Fruit fly (Drosophila melanogaster) whole organism: Measurements from ENCODE around the gene CG14414.

Source experiments
- CG8478 ChIP-seq: fragments of >200 bp; optimal IDR thresholded peaks from 2 replicates; lab custom pipeline; 2018; ENCODE audit warnings: inconsistent platforms
- Dll ChIP-seq: fragments of >200 bp; optimal IDR thresholded peaks from 2 replicates; lab custom pipeline; 2017
- EcR ChIP-seq, 2 experiments: fragments of >200 bp; optimal IDR thresholded peaks; 2 replicates each; lab custom pipeline; 2017; ENCODE audit warnings: missing biosample characterization in 2 of 2, missing genetic modification characterization in 2 of 2, missing genetic modification reagents in 2 of 2
- pan ChIP-seq: fragments of >200 bp; optimal IDR thresholded peaks from 2 replicates; lab custom pipeline; 2017
- psq ChIP-seq: fragments of >200 bp; optimal IDR thresholded peaks from 2 replicates; lab custom pipeline; 2017
- usp ChIP-seq: fragments of >200 bp; optimal IDR thresholded peaks from 2 replicates; lab custom pipeline; 2017; ENCODE audit warnings: missing biosample characterization, missing genetic modification characterization, mixed read lengths

Gene CG14414

DNA sequence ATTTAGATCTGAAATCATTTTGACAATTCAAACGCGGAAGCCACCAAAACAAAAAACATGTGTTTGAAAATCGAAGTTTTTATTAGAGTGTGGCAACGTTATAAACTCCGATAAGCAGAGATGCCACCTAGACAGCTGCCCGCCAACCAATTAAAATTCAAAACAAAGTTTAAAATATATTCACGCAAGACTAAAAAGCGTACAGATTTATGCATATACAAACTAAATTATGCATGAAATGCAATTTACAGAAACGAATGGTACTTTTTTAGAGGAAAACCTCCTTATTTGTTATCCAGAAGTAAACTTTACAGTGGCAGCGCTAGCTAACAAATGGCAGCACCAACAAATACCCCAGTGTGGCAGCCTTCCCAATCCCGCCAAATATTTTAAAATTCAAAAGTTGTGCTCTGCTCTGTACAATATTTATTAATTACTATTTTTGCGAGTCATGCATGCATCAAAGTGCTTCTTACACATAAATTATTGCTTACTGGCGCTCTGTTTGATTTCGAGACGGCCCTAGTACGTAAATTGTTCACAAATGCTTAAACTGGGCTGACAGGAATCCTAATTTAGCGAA is 23.3 kb downstream of the CG14414 start:
- TF ChIP-seq usp (GFP tag; lab: Kevin White, UChicago) (no peak), pan (lab: Kevin White, UChicago) (no peak), CG8478 (no peak), Dll (lab: Kevin White, UChicago) (no peak), EcR (GFP tag; optimal IDR thresholded peaks at IDR 0.05; lab: Kevin White, UChicago) (no peak), psq (lab: Kevin White, UChicago) (no peak)

DNA sequence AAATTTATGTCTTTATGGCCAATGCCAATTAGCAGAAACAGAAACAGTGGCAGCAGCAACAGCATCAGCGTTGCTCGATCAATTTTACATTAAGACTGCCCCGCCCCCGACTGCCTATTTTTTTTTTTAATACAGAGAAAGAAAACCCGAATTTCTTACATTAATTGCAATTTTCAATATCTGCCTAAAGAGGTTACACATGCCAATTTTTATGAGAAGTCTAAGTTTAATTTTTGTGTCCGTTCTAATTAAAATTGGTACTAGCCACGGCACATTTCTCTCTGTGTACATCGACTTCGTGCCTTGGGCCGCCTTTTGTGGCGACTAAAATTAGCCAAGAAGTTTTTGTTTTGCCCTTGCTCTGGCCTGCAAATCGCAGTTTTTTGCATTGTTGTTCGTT is 26.5 kb downstream of the CG14414 start:
- TF ChIP-seq EcR (GFP tag; optimal IDR thresholded peaks at IDR 0.05; lab: Kevin White, UChicago) (no peak), usp (GFP tag; lab: Kevin White, UChicago) (no peak), pan (lab: Kevin White, UChicago) (no peak), psq (lab: Kevin White, UChicago) (no peak), Dll (lab: Kevin White, UChicago) (no peak), CG8478 (no peak)

- TF ChIP-seq usp (GFP tag; lab: Kevin White, UChicago) (no peak), pan (lab: Kevin White, UChicago) (no peak), EcR (GFP tag; optimal IDR thresholded peaks at IDR 0.05; lab: Kevin White, UChicago) (no peak), psq (lab: Kevin White, UChicago) (no peak)
These were observed 28.8 kb downstream of the CG14414 start for dm6 chrX:14609222-14609621.

dm6 chrX:14612302-14612701 is 31.9 kb downstream of the CG14414 start:
- no peak for TF ChIP-seq EcR (GFP tag; optimal IDR thresholded peaks at IDR 0.05; lab: Kevin White, UChicago)
- TF ChIP-seq CG8478, result no peak
- no peak for TF ChIP-seq usp (GFP tag; lab: Kevin White, UChicago)
- TF ChIP-seq pan (lab: Kevin White, UChicago), result no peak
- no peak for TF ChIP-seq psq (lab: Kevin White, UChicago)
- no peak for TF ChIP-seq Dll (lab: Kevin White, UChicago)

- TF ChIP-seq CG8478 (no peak), pan (lab: Kevin White, UChicago) (no peak)
These were observed 41.1 kb downstream of the CG14414 start for dm6 chrX:14621464-14621863.

DNA sequence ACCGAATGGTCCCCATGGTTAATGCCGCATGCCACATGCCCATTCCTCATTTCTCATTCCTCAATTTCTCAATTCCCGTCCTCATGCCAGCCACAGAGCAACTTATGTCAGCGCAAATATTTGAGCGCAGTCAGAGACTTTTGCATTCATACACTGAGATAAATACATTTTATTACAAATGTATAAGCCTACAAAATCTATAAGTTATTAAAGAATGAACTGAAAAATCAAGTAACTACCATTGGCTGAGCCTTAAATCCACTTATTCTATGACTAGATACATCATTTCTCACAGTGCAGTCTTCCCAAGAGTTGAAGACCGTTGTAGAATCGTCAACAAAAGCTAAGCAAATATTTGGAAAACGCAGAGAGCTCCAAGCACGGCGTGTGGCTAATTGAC is 41.8 kb downstream of the CG14414 start:
- no peak for TF ChIP-seq Dll (lab: Kevin White, UChicago)
- no peak for TF ChIP-seq CG8478
- TF ChIP-seq psq (lab: Kevin White, UChicago), result no peak
- no peak for TF ChIP-seq pan (lab: Kevin White, UChicago)
- no peak for TF ChIP-seq EcR (GFP tag; optimal IDR thresholded peaks at IDR 0.05; lab: Kevin White, UChicago)
- TF ChIP-seq usp (GFP tag; lab: Kevin White, UChicago), result no peak

dm6 chrX:14627080-14627796 is 46.8 kb downstream of the CG14414 start:
- TF ChIP-seq EcR (GFP tag; optimal IDR thresholded peaks at IDR 0.05; lab: Kevin White, UChicago) (no peak), pan (lab: Kevin White, UChicago) (no peak), CG8478 (no peak), usp (GFP tag; lab: Kevin White, UChicago) (no peak)

- TF ChIP-seq Dll (lab: Kevin White, UChicago) (no peak), usp (GFP tag; lab: Kevin White, UChicago) (no peak), EcR (GFP tag; optimal IDR thresholded peaks at IDR 0.05; lab: Kevin White, UChicago) (no peak), psq (lab: Kevin White, UChicago) (no peak), CG8478 (no peak), pan (lab: Kevin White, UChicago) (no peak)
These were observed 49.0 kb downstream of the CG14414 start for dm6 chrX:14629411-14629810.
